Fruit fly (Drosophila melanogaster): ENCODE measurements around the gene CG9265.

Gene CG9265

dm6 chr2L:21107651-21108489 is 36.6 kb upstream of the CG9265 start (continued):
- peak; percentile 12 for TF ChIP-seq CG2678 (tag; optimal IDR thresholded peaks at IDR 0.05)
- no peak for TF ChIP-seq CG18599 (GFP tag; optimal IDR thresholded peaks at IDR 0.05)
- peak; percentile 49 for TF ChIP-seq Scr (GFP tag; IDR thresholded peaks at IDR 0.05; ENCODE audit: partially characterized antibody)
- TF ChIP-seq pros (GFP tag; optimal IDR thresholded peaks at IDR 0.05) = no peak
- TF ChIP-seq CG3726 (GFP tag; IDR thresholded peaks at IDR 0.05) = no peak
- TF ChIP-seq Xbp1 (GFP tag; optimal IDR thresholded peaks at IDR 0.05) = peak; percentile 8
- no peak for TF ChIP-seq CG32772 (GFP tag; IDR thresholded peaks at IDR 0.05)
- TF ChIP-seq CG7372 (GFP tag; IDR thresholded peaks at IDR 0.05) = no peak
- no peak for TF ChIP-seq ERR (GFP tag; optimal IDR thresholded peaks at IDR 0.05)
- peak; percentile 15 for TF ChIP-seq CG2120 (GFP tag; optimal IDR thresholded peaks at IDR 0.05)
- no peak for TF ChIP-seq Dref (GFP tag; IDR thresholded peaks at IDR 0.05)
- 0 out of 2 replicates have a peak, but pooled peaks have one; percentile 22 for TF ChIP-seq bbx (GFP tag; IDR thresholded peaks at IDR 0.05; ENCODE audit: partially characterized antibody)
- TF ChIP-seq Trl (optimal IDR thresholded peaks at IDR 0.05) = no peak
- no peak for TF ChIP-seq Trl (GFP tag; optimal IDR thresholded peaks at IDR 0.05)
- no peak for TF ChIP-seq CG17361 (GFP tag; IDR thresholded peaks at IDR 0.05)
- TF ChIP-seq CG6854 (GFP tag; optimal IDR thresholded peaks at IDR 0.05) = no peak
- TF ChIP-seq CG14965 (GFP tag; optimal IDR thresholded peaks at IDR 0.05; ENCODE audit: borderline replicate concordance) = no peak
- no peak for TF ChIP-seq Eip74EF (GFP tag; optimal IDR thresholded peaks at IDR 0.05)
- no peak for TF ChIP-seq jigr1 (GFP tag; IDR thresholded peaks at IDR 0.05)
- no peak for TF ChIP-seq CG9876 (GFP tag; optimal IDR thresholded peaks at IDR 0.05)
- no peak for TF ChIP-seq hth (optimal IDR thresholded peaks at IDR 0.05)
- TF ChIP-seq caup (GFP tag; optimal IDR thresholded peaks at IDR 0.05; ENCODE audit: severe bottlenecking) = no peak
- no peak for TF ChIP-seq Fer2 (tag; optimal IDR thresholded peaks at IDR 0.05)
- no peak for TF ChIP-seq Max (GFP tag; optimal IDR thresholded peaks at IDR 0.05)
- no peak for TF ChIP-seq sna (GFP tag; IDR thresholded peaks at IDR 0.05; ENCODE audit: partially characterized antibody)
- no peak for TF ChIP-seq Hr3 (GFP tag; optimal IDR thresholded peaks at IDR 0.05)
- TF ChIP-seq CG31365 (tag; optimal IDR thresholded peaks at IDR 0.05) = no peak
- no peak for TF ChIP-seq lola (GFP tag; optimal IDR thresholded peaks at IDR 0.05)

dm6 chr2L:21105127-21105526 is 33.8 kb upstream of the CG9265 start:
- TF ChIP-seq CG11696 (GFP tag; IDR thresholded peaks at IDR 0.05) = no peak
- no peak for TF ChIP-seq Gsc (GFP tag; IDR thresholded peaks at IDR 0.05)
- TF ChIP-seq her (GFP tag; optimal IDR thresholded peaks at IDR 0.05) = no peak
- no peak for TF ChIP-seq CG11247 (GFP tag; IDR thresholded peaks at IDR 0.05)
- no peak for TF ChIP-seq Myb (GFP tag; optimal IDR thresholded peaks at IDR 0.05)
- TF ChIP-seq Ssrp (tag; optimal IDR thresholded peaks at IDR 0.05) = no peak
- no peak for TF ChIP-seq E2f2 (GFP tag; IDR thresholded peaks at IDR 0.05)
- TF ChIP-seq dmrt99B (tag; optimal IDR thresholded peaks at IDR 0.05) = no peak
- TF ChIP-seq NfI (GFP tag; optimal IDR thresholded peaks at IDR 0.05) = no peak
- TF ChIP-seq vnd (GFP tag; IDR thresholded peaks at IDR 0.05; ENCODE audit: partially characterized antibody) = no peak
- no peak for TF ChIP-seq Atf-2 (GFP tag; optimal IDR thresholded peaks at IDR 0.05)
- no peak for TF ChIP-seq CG7556 (GFP tag; optimal IDR thresholded peaks at IDR 0.05)
- TF ChIP-seq hth (optimal IDR thresholded peaks at IDR 0.05) = no peak
- TF ChIP-seq bigmax (GFP tag; optimal IDR thresholded peaks at IDR 0.05) = no peak
- TF ChIP-seq ems (GFP tag; optimal IDR thresholded peaks at IDR 0.05) = no peak
- no peak for TF ChIP-seq scrt (GFP tag; optimal IDR thresholded peaks at IDR 0.05)
- no peak for TF ChIP-seq CG15073 (GFP tag; optimal IDR thresholded peaks at IDR 0.05)
- TF ChIP-seq CG8290 (GFP tag; optimal IDR thresholded peaks at IDR 0.05) = no peak
- TF ChIP-seq CG8290 (tag; optimal IDR thresholded peaks at IDR 0.05) = peak in 1 of 2 experiments; percentile 52
- peak; percentile 7 for TF ChIP-seq CG8924 (tag; optimal IDR thresholded peaks at IDR 0.05)
- no peak for TF ChIP-seq CG10543 (GFP tag; optimal IDR thresholded peaks at IDR 0.05)
- TF ChIP-seq Dek (tag; optimal IDR thresholded peaks at IDR 0.05) = no peak
- peak in 1 of 2 experiments; percentile 13 for TF ChIP-seq Pdp1 (GFP tag; optimal IDR thresholded peaks at IDR 0.05)

Measured in whole organism, embryonic.